Worm (Caenorhabditis elegans): ENCODE data around the gene srz-9.

Gene srz-9

ce11 chrIII:1279197-1279596 is 15.4 kb downstream of the srz-9 start:
- no peak for TF ChIP-seq madf-3 (GFP tag; IDR thresholded peaks at IDR 0.05)
- no peak for TF ChIP-seq lag-1 (GFP tag; IDR thresholded peaks at IDR 0.05)
- no peak for TF ChIP-seq sptf-2 (GFP tag; optimal IDR thresholded peaks at IDR 0.05)
- no peak for TF ChIP-seq ZK185.1 (tag; optimal IDR thresholded peaks at IDR 0.05; ENCODE audit: poor library complexity, severe bottlenecking)
- no peak for TF ChIP-seq nfya-2 (GFP tag; IDR thresholded peaks at IDR 0.05)
- TF ChIP-seq ceh-79 (tag; optimal IDR thresholded peaks at IDR 0.05), result no peak
- TF ChIP-seq somi-1 (GFP tag; optimal IDR thresholded peaks at IDR 0.05), result no peak
- TF ChIP-seq unc-62 (GFP tag; optimal IDR thresholded peaks at IDR 0.05), result peak; percentile 69
- peak; percentile 86 for TF ChIP-seq ets-4 (GFP tag; optimal IDR thresholded peaks at IDR 0.05)
- TF ChIP-seq rec-8 (tag; optimal IDR thresholded peaks at IDR 0.05), result no peak
- TF ChIP-seq mcd-1 (GFP tag; IDR thresholded peaks at IDR 0.05), result no peak
- TF ChIP-seq Y95B8A.8 (GFP tag; IDR thresholded peaks at IDR 0.05), result no peak
- no peak for TF ChIP-seq snpc-4 (GFP tag; optimal IDR thresholded peaks at IDR 0.05)
- no peak for TF ChIP-seq snpc-4 (tag; optimal IDR thresholded peaks at IDR 0.05)
- no peak for TF ChIP-seq B0019.2 (GFP tag; conservative IDR thresholded peaks at IDR 0.05)
- no peak for TF ChIP-seq Y53F4B.3 (GFP tag; IDR thresholded peaks at IDR 0.05)
- TF ChIP-seq C06A6.2 (GFP tag; conservative IDR thresholded peaks at IDR 0.05), result no peak
- no peak for TF ChIP-seq F55B11.4 (tag; optimal IDR thresholded peaks at IDR 0.05; ENCODE audit: borderline replicate concordance, insufficient read depth)
- no peak for TF ChIP-seq madf-8 (GFP tag; conservative IDR thresholded peaks at IDR 0.05)
- TF ChIP-seq F10E7.11 (tag; optimal IDR thresholded peaks at IDR 0.05), result no peak
- TF ChIP-seq egl-44 (GFP tag; IDR thresholded peaks at IDR 0.05), result peak; percentile 52; the same call in 1 of the 2 replicates
- no peak for TF ChIP-seq T26A5.8 (tag; optimal IDR thresholded peaks at IDR 0.05)
- TF ChIP-seq lin-26 (GFP tag; IDR thresholded peaks at IDR 0.05), result no peak
- no peak for TF ChIP-seq aptf-3 (GFP tag; IDR thresholded peaks at IDR 0.05)
- TF ChIP-seq bed-2 (GFP tag; IDR thresholded peaks at IDR 0.05), result no peak
- TF ChIP-seq athp-1 (tag; optimal IDR thresholded peaks at IDR 0.05), result no peak
- no peak for TF ChIP-seq sdz-38 (tag; optimal IDR thresholded peaks at IDR 0.05)
- TF ChIP-seq nfyb-1 (GFP tag; IDR thresholded peaks at IDR 0.05), result peak; percentile 69; the same call in 1 of the 2 replicates
- no peak for TF ChIP-seq F49E8.2 (tag; optimal IDR thresholded peaks at IDR 0.05; ENCODE audit: insufficient read depth)
- no peak for TF ChIP-seq Y79H2A.3 (GFP tag; conservative IDR thresholded peaks at IDR 0.05)
- no peak for TF ChIP-seq snpc-1.1 (tag; optimal IDR thresholded peaks at IDR 0.05; ENCODE audit: insufficient read depth)
- no peak for TF ChIP-seq F57C9.4 (tag; optimal IDR thresholded peaks at IDR 0.05)
- TF ChIP-seq rcor-1 (GFP tag; IDR thresholded peaks at IDR 0.05), result no peak
- no peak for TF ChIP-seq rpc-1 (optimal IDR thresholded peaks at IDR 0.05)
- TF ChIP-seq rpc-1 (tag; optimal IDR thresholded peaks at IDR 0.05), result no peak
- TF ChIP-seq ceh-27 (GFP tag; optimal IDR thresholded peaks at IDR 0.05), result no peak
- TF ChIP-seq hlh-12 (tag; optimal IDR thresholded peaks at IDR 0.05), result no peak
- no peak for TF ChIP-seq F39B2.1 (GFP tag; IDR thresholded peaks at IDR 0.05)
- TF ChIP-seq ztf-3 (GFP tag; optimal IDR thresholded peaks at IDR 0.05), result no peak
- no peak for TF ChIP-seq F33H1.4 (GFP tag; IDR thresholded peaks at IDR 0.05)
- TF ChIP-seq tbx-9 (tag; optimal IDR thresholded peaks at IDR 0.05; ENCODE audit: borderline replicate concordance), result no peak
- peak; percentile 89 for TF ChIP-seq pha-4 (tag; optimal IDR thresholded peaks at IDR 0.05)
- peak; percentile 97 for TF ChIP-seq cebp-1 (GFP tag; IDR thresholded peaks at IDR 0.05)
- TF ChIP-seq cebp-1 (tag; optimal IDR thresholded peaks at IDR 0.05), result peak; percentile 98
- TF ChIP-seq nhr-27 (tag; optimal IDR thresholded peaks at IDR 0.05), result no peak
- TF ChIP-seq ztf-18 (tag; optimal IDR thresholded peaks at IDR 0.05), result no peak
- no peak for TF ChIP-seq Y67H2A.10 (GFP tag; conservative IDR thresholded peaks at IDR 0.05)
- TF ChIP-seq cebp-2 (GFP tag; IDR thresholded peaks at IDR 0.05), result no peak
- no peak for TF ChIP-seq ceh-91 (GFP tag; IDR thresholded peaks at IDR 0.05)
- TF ChIP-seq ceh-40 (GFP tag; IDR thresholded peaks at IDR 0.05), result no peak
